Fruit fly (Drosophila melanogaster): ENCODE measurements around the gene CG14566.

DNA sequence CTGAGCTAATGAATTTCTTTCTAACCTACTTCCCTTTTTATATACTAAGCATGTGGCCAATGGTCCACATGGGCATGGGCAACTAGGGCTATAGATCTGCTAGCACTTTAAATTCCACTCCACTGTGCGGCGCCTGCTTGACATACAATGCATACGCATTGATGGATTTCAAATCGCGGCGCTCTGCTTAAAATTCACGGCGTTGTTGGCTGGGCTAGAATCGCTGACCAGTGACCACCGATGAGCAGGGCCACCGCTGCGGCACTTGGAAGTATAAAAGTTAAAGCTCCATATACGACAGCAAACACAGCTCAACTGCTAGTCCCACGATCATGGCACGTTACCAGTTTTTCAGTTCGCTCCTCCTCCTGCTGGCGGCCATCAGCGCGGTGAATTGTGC is 6.3 kb downstream of the CG14566 start, which contains the start of gene CG14573:
- TF ChIP-seq CG7045 (GFP tag; optimal IDR thresholded peaks at IDR 0.05) (no peak), CG5204 (GFP tag; optimal IDR thresholded peaks at IDR 0.05) (no peak), cnc (optimal IDR thresholded peaks at IDR 0.05) (no peak), tj (GFP tag; optimal IDR thresholded peaks at IDR 0.05) (no peak), kay (GFP tag; ENCODE audit: borderline replicate concordance) (no peak), ovo (GFP tag; optimal IDR thresholded peaks at IDR 0.05) (no peak), toe (GFP tag; optimal IDR thresholded peaks at IDR 0.05) (no peak), Crg-1 (GFP tag; optimal IDR thresholded peaks at IDR 0.05) (no peak)
